Worm (Caenorhabditis elegans) whole organism, L3 larva: ENCODE results near the gene ufl-1.

Experiments used
- R02D3.7 ChIP-seq: fragments of 150-350 bp; optimal IDR thresholded peaks from 2 replicates; lab custom pipeline; 2014; ENCODE audit warnings: missing biosample characterization, missing genetic modification characterization
- ZK546.5 ChIP-seq: sonication (generic microtip); optimal IDR thresholded peaks from 2 replicates; lab custom pipeline; 2017; ENCODE audit warnings: missing biosample characterization, missing genetic modification characterization
- ama-1 ChIP-seq: fragments of 150-350 bp; optimal IDR thresholded peaks from 2 replicates; lab custom pipeline; 2018
- ceh-28 ChIP-seq: fragments of 150-350 bp; optimal IDR thresholded peaks from 2 replicates; lab custom pipeline; 2014; ENCODE audit warnings: missing biosample characterization, missing genetic modification reagents, missing genetic modification characterization
- daf-12 ChIP-seq: fragments of 150-350 bp; optimal IDR thresholded peaks from 2 replicates; lab custom pipeline; 2014; ENCODE audit warnings: missing biosample characterization, missing genetic modification reagents, missing genetic modification characterization
- egl-27 ChIP-seq: sonication (generic microtip); optimal IDR thresholded peaks from 4 replicates; lab custom pipeline; 2017; ENCODE audit warnings: missing biosample characterization, missing genetic modification reagents, missing genetic modification characterization
- egl-5 ChIP-seq: fragments of 150-350 bp; optimal IDR thresholded peaks from 2 replicates; lab custom pipeline; 2017; ENCODE audit warnings: missing biosample characterization, missing genetic modification reagents, missing genetic modification characterization, inconsistent platforms
- elt-2 ChIP-seq: sonication (generic microtip); optimal IDR thresholded peaks from 2 replicates; lab custom pipeline; 2016; ENCODE audit warnings: missing genetic modification reagents, mild to moderate bottlenecking, missing genetic modification characterization, missing compliant biosample characterization
- eor-1 ChIP-seq, 2 experiments: fragments of 150-350 bp; optimal IDR thresholded peaks; 2 replicates each; lab custom pipeline; 2014 to 2018; ENCODE audit warnings: missing biosample characterization in 2 of 2, missing genetic modification characterization in 2 of 2
- fkh-10 ChIP-seq: sonication (generic microtip); optimal IDR thresholded peaks from 2 replicates; lab custom pipeline; 2017; ENCODE audit warnings: missing biosample characterization, missing genetic modification reagents, missing genetic modification characterization
- fkh-2 ChIP-seq: fragments of 150-350 bp; optimal IDR thresholded peaks from 2 replicates; lab custom pipeline; 2014; ENCODE audit warnings: missing biosample characterization, missing genetic modification reagents, missing genetic modification characterization
- fos-1 ChIP-seq: fragments of 150-350 bp; optimal IDR thresholded peaks from 2 replicates; lab custom pipeline; 2014; ENCODE audit warnings: missing biosample characterization, missing genetic modification characterization
- hmg-11 ChIP-seq: sonication (generic microtip); optimal IDR thresholded peaks from 2 replicates; lab custom pipeline; 2016; ENCODE audit warnings: missing genetic modification characterization, missing compliant biosample characterization
- jun-1 ChIP-seq: fragments of 150-350 bp; optimal IDR thresholded peaks from 2 replicates; lab custom pipeline; 2014; ENCODE audit warnings: missing biosample characterization, missing genetic modification reagents, missing genetic modification characterization
- lin-15B ChIP-seq: fragments of 150-350 bp; optimal IDR thresholded peaks from 2 replicates; lab custom pipeline; 2014; ENCODE audit warnings: missing biosample characterization, missing genetic modification characterization
- lsy-12 ChIP-seq: sonication (generic microtip); optimal IDR thresholded peaks from 2 replicates; lab custom pipeline; 2016; ENCODE audit warnings: mild to moderate bottlenecking, missing genetic modification characterization, missing compliant biosample characterization
- mml-1 ChIP-seq: fragments of 150-350 bp; sonication (generic microtip); optimal IDR thresholded peaks from 3 replicates; lab custom pipeline; 2014; ENCODE audit warnings: missing biosample characterization, missing genetic modification characterization
- nfya-1 ChIP-seq: sonication (generic microtip); optimal IDR thresholded peaks from 2 replicates; lab custom pipeline; 2017; ENCODE audit warnings: missing genetic modification characterization, mild to moderate bottlenecking, missing compliant biosample characterization, antibody characterized with exemption, moderate library complexity; ENCODE audit not compliant: insufficient read depth
- nhr-11 ChIP-seq: fragments of 150-350 bp; optimal IDR thresholded peaks from 2 replicates; lab custom pipeline; 2014; ENCODE audit warnings: missing biosample characterization, missing genetic modification characterization
- nhr-12 ChIP-seq: fragments of 150-350 bp; optimal IDR thresholded peaks from 2 replicates; lab custom pipeline; 2014; ENCODE audit warnings: missing biosample characterization, missing genetic modification characterization
- nhr-23 ChIP-seq: fragments of 150-350 bp; optimal IDR thresholded peaks from 2 replicates; lab custom pipeline; 2014; ENCODE audit warnings: missing biosample characterization, missing genetic modification reagents, missing genetic modification characterization
- nhr-25 ChIP-seq: sonication (generic microtip); optimal IDR thresholded peaks from 2 replicates; lab custom pipeline; 2017; ENCODE audit warnings: missing biosample characterization, missing genetic modification characterization
- nhr-28 ChIP-seq: fragments of 150-350 bp; optimal IDR thresholded peaks from 2 replicates; lab custom pipeline; 2014; ENCODE audit warnings: missing biosample characterization, missing genetic modification characterization
- nhr-43 ChIP-seq: sonication (generic microtip); optimal IDR thresholded peaks from 2 replicates; lab custom pipeline; 2016; ENCODE audit warnings: mild to moderate bottlenecking, missing genetic modification characterization, missing compliant biosample characterization; ENCODE audit not compliant: poor library complexity, severe bottlenecking
- nhr-76 ChIP-seq: fragments of 150-350 bp; sonication (generic microtip); optimal IDR thresholded peaks from 5 replicates; lab custom pipeline; 2014; ENCODE audit warnings: missing biosample characterization, missing genetic modification characterization
- pha-4 ChIP-seq: fragments of 150-350 bp; optimal IDR thresholded peaks from 2 replicates; lab custom pipeline; 2014; ENCODE audit warnings: missing biosample characterization, missing genetic modification reagents, missing genetic modification characterization
- pqm-1 ChIP-seq: fragments of 150-350 bp; optimal IDR thresholded peaks from 2 replicates; lab custom pipeline; 2017; ENCODE audit warnings: missing biosample characterization, missing genetic modification characterization, inconsistent platforms
- skn-1 ChIP-seq: fragments of 150-350 bp; optimal IDR thresholded peaks from 2 replicates; lab custom pipeline; 2014; ENCODE audit warnings: missing biosample characterization, missing genetic modification characterization
- snpc-4 ChIP-seq: fragments of 150-350 bp; optimal IDR thresholded peaks from 2 replicates; lab custom pipeline; 2014; ENCODE audit warnings: missing biosample characterization, missing genetic modification characterization
- tbx-2 ChIP-seq: sonication (generic microtip); optimal IDR thresholded peaks from 2 replicates; lab custom pipeline; 2016; ENCODE audit warnings: mild to moderate bottlenecking, missing genetic modification characterization, missing compliant biosample characterization
- ztf-11 ChIP-seq: fragments of 150-350 bp; optimal IDR thresholded peaks from 2 replicates; lab custom pipeline; 2014; ENCODE audit warnings: missing biosample characterization, missing genetic modification characterization
- ztf-4 ChIP-seq: fragments of 150-350 bp; optimal IDR thresholded peaks from 2 replicates; lab custom pipeline; 2014; ENCODE audit warnings: missing biosample characterization, missing genetic modification characterization

Gene ufl-1

DNA sequence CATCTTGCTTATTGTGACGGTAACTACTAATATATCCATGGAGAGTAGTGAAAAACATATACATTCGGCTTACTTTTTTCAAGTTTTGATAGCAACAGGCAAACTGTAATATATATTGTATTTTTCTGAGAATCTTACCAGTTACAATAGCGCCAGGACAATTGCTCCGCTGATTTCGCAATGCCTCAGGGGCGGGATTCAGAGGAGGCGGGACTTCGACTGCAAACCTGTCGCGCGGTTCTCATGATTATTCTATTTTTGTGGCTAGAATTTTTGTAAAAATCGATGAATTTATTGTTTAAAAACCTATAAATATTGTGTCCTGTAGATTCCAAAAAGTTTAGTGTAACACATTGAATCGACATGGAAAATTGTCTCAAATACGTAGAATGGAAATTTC is 5.6 kb downstream of the ufl-1 start:
- TF ChIP-seq jun-1 (tag; lab: Kevin White, UChicago) (no peak), fkh-10 (GFP tag; lab: Kevin White, UChicago) (peak; percentile 58)

DNA sequence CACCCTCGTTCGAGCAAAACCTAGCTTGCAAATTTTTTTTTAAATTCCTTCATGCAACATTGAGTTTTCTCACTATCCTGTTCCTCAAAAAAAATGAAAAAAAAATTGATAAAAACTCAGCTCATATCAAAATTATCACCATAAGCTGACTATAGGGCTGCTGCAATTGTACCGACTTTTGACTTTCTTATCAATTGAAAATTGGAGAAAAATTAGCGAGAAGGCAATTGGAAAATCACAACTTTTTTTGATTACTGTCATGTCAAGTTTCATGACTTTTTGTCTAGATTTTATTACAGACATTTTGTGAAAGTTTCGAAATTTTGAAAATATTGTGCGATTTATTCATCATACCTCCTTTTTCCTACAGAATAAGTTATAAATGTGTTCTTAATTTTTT is 10.8 kb downstream of the ufl-1 start:
- peak; percentile 67 for TF ChIP-seq pqm-1 (tag; lab: Kevin White, UChicago)
- TF ChIP-seq pha-4 (tag; lab: Kevin White, UChicago): peak; percentile 8
- peak; percentile 90 for TF ChIP-seq elt-2 (tag; lab: Kevin White, UChicago)
- TF ChIP-seq ZK546.5 (tag; lab: Kevin White, UChicago): no peak

DNA sequence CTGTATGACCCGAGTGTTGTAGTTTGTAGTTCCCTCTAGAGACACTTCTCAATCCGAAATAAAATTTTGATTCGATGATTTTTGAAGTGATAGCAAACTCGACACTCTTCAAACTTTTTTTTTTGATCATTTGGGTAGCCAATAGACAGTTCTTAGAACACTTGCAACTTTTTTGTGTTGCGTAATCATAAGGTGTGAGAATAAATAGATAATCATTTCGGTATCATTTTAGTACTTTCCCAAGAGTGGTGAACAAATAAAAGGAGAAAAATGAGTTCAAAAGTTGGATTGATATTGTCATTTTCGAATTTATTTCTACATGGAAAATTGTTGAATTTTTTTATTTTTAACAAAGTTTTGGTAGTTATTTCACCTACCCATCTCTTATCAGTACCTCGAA is 11.8 kb downstream of the ufl-1 start:
- no peak for TF ChIP-seq eor-1 (tag; optimal IDR thresholded peaks at IDR 0.05; lab: Kevin White, UChicago)
- peak; percentile 39 for TF ChIP-seq pqm-1 (tag; lab: Kevin White, UChicago)
- TF ChIP-seq daf-12 (tag; lab: Kevin White, UChicago): no peak
- TF ChIP-seq elt-2 (tag; lab: Kevin White, UChicago): peak; percentile 49
- TF ChIP-seq lsy-12 (tag; lab: Kevin White, UChicago): no peak
- no peak for TF ChIP-seq skn-1 (tag; lab: Kevin White, UChicago)
- TF ChIP-seq nfya-1 (tag; lab: Kevin White, UChicago): no peak
- no peak for TF ChIP-seq nhr-11
- TF ChIP-seq nhr-12 (tag; lab: Kevin White, UChicago): no peak
- TF ChIP-seq R02D3.7: no peak

DNA sequence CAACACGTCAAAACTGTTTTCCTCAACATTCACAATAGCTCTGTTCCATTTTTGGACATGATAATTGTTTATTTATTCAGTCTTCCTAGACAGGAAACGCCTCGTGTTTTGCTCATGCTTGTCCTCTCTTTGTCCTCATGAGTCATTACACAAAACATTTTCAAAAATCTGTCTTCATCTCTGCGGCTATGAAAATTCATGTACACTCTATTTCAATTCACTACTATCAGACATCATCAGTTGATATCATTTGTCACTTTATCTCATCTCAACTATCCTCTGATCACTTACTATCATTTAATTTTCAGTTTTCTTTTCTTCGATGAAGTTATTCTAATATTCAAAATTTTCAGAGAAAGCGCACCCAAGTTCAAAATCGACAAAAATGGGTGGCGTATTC is 12.8 kb downstream of the ufl-1 start, which contains the start of gene adah-1:
Gene adah-1, plus strand, starts transcription at position 354 of the 400 bp plus-strand sequence.
- TF ChIP-seq lsy-12 (tag; lab: Kevin White, UChicago) (no peak), mml-1 (tag; lab: Kevin White, UChicago) (peak; percentile 15)

DNA sequence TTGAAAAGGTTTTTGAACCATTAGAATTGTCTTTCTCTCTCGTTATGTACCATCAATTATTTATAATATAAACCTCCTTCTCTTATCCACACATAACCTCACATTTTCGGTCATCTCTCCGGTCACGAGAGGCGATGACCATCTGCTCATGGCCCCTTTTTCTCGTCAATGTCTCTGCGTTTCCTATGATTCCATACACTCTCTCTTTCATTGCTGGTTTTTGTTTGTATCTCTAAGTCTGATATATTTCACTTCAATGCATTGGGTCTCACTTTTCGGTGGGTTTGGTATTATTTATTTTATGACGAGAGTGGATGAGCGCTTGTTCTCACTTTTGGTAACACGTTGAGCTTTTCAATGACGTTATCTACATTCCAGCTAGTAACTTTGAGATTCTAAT is 13.7 kb downstream of the ufl-1 start:
- TF ChIP-seq ZK546.5 (tag; lab: Kevin White, UChicago) (no peak), lin-15B (peak; percentile 16), nhr-43 (tag; lab: Kevin White, UChicago) (peak; percentile 39), fkh-2 (tag; lab: Kevin White, UChicago) (no peak), nfya-1 (tag; lab: Kevin White, UChicago) (peak; percentile 55), ceh-28 (tag; lab: Kevin White, UChicago) (peak; percentile 29), hmg-11 (peak; percentile 59), nhr-23 (peak; percentile 30), elt-2 (tag; lab: Kevin White, UChicago) (peak; percentile 11), ama-1 (lab: Kevin White, UChicago) (no peak), pha-4 (tag; lab: Kevin White, UChicago) (peak; percentile 87), fos-1 (no peak), tbx-2 (tag; lab: Kevin White, UChicago) (peak; percentile 15), nhr-76 (tag; lab: Kevin White, UChicago) (no peak), snpc-4 (tag; lab: Kevin White, UChicago) (peak; percentile 59), jun-1 (tag; lab: Kevin White, UChicago) (peak; percentile 56), egl-5 (tag; lab: Kevin White, UChicago) (peak; percentile 89), nhr-25 (tag; lab: Kevin White, UChicago) (peak; percentile 2), pqm-1 (tag; lab: Kevin White, UChicago) (peak; percentile 2)

DNA sequence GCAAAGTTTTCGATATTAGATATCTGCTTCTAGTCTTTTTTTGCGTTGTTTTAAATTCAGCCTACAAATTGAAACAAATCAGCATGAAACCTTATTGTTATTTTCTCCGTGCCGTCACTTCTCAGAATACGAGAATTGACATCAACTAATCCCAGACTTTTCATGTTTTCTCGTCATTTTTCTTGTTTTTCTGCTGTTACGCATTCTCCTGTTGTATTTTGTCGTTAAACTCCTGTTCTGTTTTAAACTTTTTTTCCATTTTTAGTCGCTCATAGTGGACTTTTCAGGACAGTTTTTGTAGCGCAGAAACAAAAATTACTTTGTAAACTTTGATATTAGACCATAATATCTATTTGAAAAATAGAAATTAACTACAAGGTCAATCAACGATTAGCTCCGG is 14.4 kb downstream of the ufl-1 start:
- TF ChIP-seq elt-2 (tag; lab: Kevin White, UChicago): no peak
- no peak for TF ChIP-seq ztf-11 (tag; lab: Kevin White, UChicago)
- no peak for TF ChIP-seq egl-27 (tag; lab: Kevin White, UChicago)
- TF ChIP-seq nhr-28: no peak
- TF ChIP-seq nfya-1 (tag; lab: Kevin White, UChicago): no peak
- TF ChIP-seq jun-1 (tag; lab: Kevin White, UChicago): no peak
- TF ChIP-seq fkh-2 (tag; lab: Kevin White, UChicago): no peak
- no peak for TF ChIP-seq fkh-10 (GFP tag; lab: Kevin White, UChicago)
- no peak for TF ChIP-seq ztf-4 (tag; lab: Kevin White, UChicago)
- no peak for TF ChIP-seq egl-5 (tag; lab: Kevin White, UChicago)
- TF ChIP-seq, all 47 proteins: peak for 0
